Fruit fly (Drosophila melanogaster) whole organism, embryonic: ENCODE data around the gene Mrp5.
A peak's percentile ranks its signal among the peaks of the same experiment; 100 is the strongest.

ENCODE experiments used
- B-H2 ChIP-seq: fragments of 200-800 bp; sonication (Bioruptor generic); optimal IDR thresholded peaks from 2 replicates; lab custom pipeline; 2018; ENCODE audit warnings: missing biosample characterization, mild to moderate bottlenecking, missing genetic modification characterization
- Bteb2 ChIP-seq: fragments of 200-800 bp; sonication (Bioruptor generic); optimal IDR thresholded peaks from 2 replicates; lab custom pipeline; 2016; ENCODE audit warnings: missing biosample characterization, missing genetic modification characterization
- CG10321 ChIP-seq: fragments of 200-800 bp; sonication (Bioruptor generic); IDR thresholded peaks from 2 replicates; pipeline ENCODE4 v1.3.6; 2022; ENCODE audit warnings: missing biosample characterization, missing genetic modification characterization
- CG11696 ChIP-seq: fragments of 200-800 bp; sonication (Bioruptor generic); IDR thresholded peaks from 2 replicates; pipeline ENCODE4 v1.3.6; 2022; ENCODE audit warnings: missing biosample characterization, missing genetic modification characterization
- CG12155 ChIP-seq: fragments of 200-800 bp; sonication (Bioruptor generic); optimal IDR thresholded peaks from 3 replicates; lab custom pipeline; 2016; ENCODE audit warnings: missing biosample characterization, missing genetic modification characterization
- CG12391 ChIP-seq: fragments of 200-800 bp; sonication (Bioruptor generic); optimal IDR thresholded peaks from 3 replicates; lab custom pipeline; 2018; ENCODE audit warnings: missing biosample characterization, mild to moderate bottlenecking, missing genetic modification characterization, moderate library complexity
- CG1529 ChIP-seq: fragments of 200-800 bp; sonication (Bioruptor generic); optimal IDR thresholded peaks from 3 replicates; lab custom pipeline; 2018; ENCODE audit warnings: missing biosample characterization, missing genetic modification characterization
- CG2120 ChIP-seq: fragments of 200-800 bp; sonication (Bioruptor generic); optimal IDR thresholded peaks from 3 replicates; lab custom pipeline; 2016; ENCODE audit warnings: missing biosample characterization, missing genetic modification characterization
- CG3995 ChIP-seq: fragments of 200-800 bp; sonication (Bioruptor generic); optimal IDR thresholded peaks from 3 replicates; lab custom pipeline; 2016; ENCODE audit warnings: missing biosample characterization, missing genetic modification characterization
- CG4404 ChIP-seq: fragments of 200-800 bp; sonication (Bioruptor generic); IDR thresholded peaks from 2 replicates; pipeline ENCODE4 v1.3.6; 2022; ENCODE audit warnings: missing biosample characterization, missing genetic modification characterization
- CG4424 ChIP-seq: fragments of 200-800 bp; sonication (Bioruptor generic); optimal IDR thresholded peaks from 3 replicates; lab custom pipeline; 2016; ENCODE audit warnings: missing biosample characterization, missing genetic modification characterization
- CG6175 ChIP-seq: fragments of 200-800 bp; sonication (Bioruptor generic); IDR thresholded peaks from 3 replicates; pipeline ENCODE4 v1.3.6; 2022; ENCODE audit warnings: missing biosample characterization, missing genetic modification characterization
- CG6689 ChIP-seq: fragments of 200-800 bp; sonication (Bioruptor generic); IDR thresholded peaks from 2 replicates; pipeline ENCODE4 v1.3.6; 2022; ENCODE audit warnings: missing biosample characterization, missing genetic modification characterization
- CG6813 ChIP-seq: fragments of 200-800 bp; sonication (Bioruptor generic); optimal IDR thresholded peaks from 2 replicates; lab custom pipeline; 2017; ENCODE audit warnings: missing biosample characterization, missing genetic modification characterization, mild to moderate bottlenecking, moderate library complexity, missing genetic modification reagents
- CG7271 ChIP-seq: fragments of 200-800 bp; sonication (Bioruptor generic); optimal IDR thresholded peaks from 2 replicates; lab custom pipeline; 2018; ENCODE audit warnings: missing biosample characterization, mild to moderate bottlenecking, missing genetic modification characterization, moderate library complexity
- CG7928 ChIP-seq: fragments of 200-800 bp; sonication (Bioruptor generic); optimal IDR thresholded peaks from 2 replicates; lab custom pipeline; 2017; ENCODE audit warnings: missing biosample characterization, mild to moderate bottlenecking, missing genetic modification characterization
- CG8089 ChIP-seq: fragments of 200-800 bp; sonication (Bioruptor generic); optimal IDR thresholded peaks from 3 replicates; lab custom pipeline; 2016; ENCODE audit warnings: missing biosample characterization, missing genetic modification characterization
- CG8359 ChIP-seq: fragments of 200-800 bp; sonication (Bioruptor generic); optimal IDR thresholded peaks from 2 replicates; lab custom pipeline; 2017; ENCODE audit warnings: missing biosample characterization, mild to moderate bottlenecking, missing genetic modification characterization, borderline replicate concordance
- Chrac-16 ChIP-seq: fragments of 200-800 bp; sonication (Bioruptor generic); optimal IDR thresholded peaks from 3 replicates; lab custom pipeline; 2016; ENCODE audit warnings: missing biosample characterization, missing genetic modification characterization
- Dp ChIP-seq: fragments of 200-800 bp; sonication (Bioruptor generic); optimal IDR thresholded peaks from 2 replicates; lab custom pipeline; 2018; ENCODE audit warnings: missing biosample characterization, mild to moderate bottlenecking, missing genetic modification characterization, moderate library complexity
- ERR ChIP-seq: fragments of 200-800 bp; sonication (Bioruptor generic); optimal IDR thresholded peaks from 2 replicates; lab custom pipeline; 2016; ENCODE audit warnings: missing biosample characterization, missing genetic modification characterization
- Fer1 ChIP-seq: fragments of 200-800 bp; sonication (Bioruptor generic); optimal IDR thresholded peaks from 2 replicates; lab custom pipeline; 2017; ENCODE audit warnings: missing biosample characterization, mild to moderate bottlenecking, missing genetic modification characterization
- HLHmδ ChIP-seq: fragments of 200-800 bp; sonication (Bioruptor generic); optimal IDR thresholded peaks from 2 replicates; lab custom pipeline; 2018; ENCODE audit warnings: missing biosample characterization, mild to moderate bottlenecking, missing genetic modification characterization, moderate library complexity
- Hey ChIP-seq: fragments of 200-800 bp; sonication (Bioruptor generic); optimal IDR thresholded peaks from 3 replicates; lab custom pipeline; 2018; ENCODE audit warnings: missing biosample characterization, mild to moderate bottlenecking, missing genetic modification characterization
- Hr39 ChIP-seq: fragments of >200 bp; optimal IDR thresholded peaks from 2 replicates; lab custom pipeline; 2017
- Hr51 ChIP-seq, 2 experiments: fragments of 200-800 bp; sonication (Bioruptor generic); optimal IDR thresholded peaks; 2 replicates in 1 of 2; 3 replicates in 1 of 2; lab custom pipeline; 2016 to 2018; ENCODE audit warnings: missing biosample characterization in 2 of 2, missing genetic modification characterization in 2 of 2, mild to moderate bottlenecking in 1 of 2, moderate library complexity in 1 of 2
- Kr ChIP-seq: fragments of 200-800 bp; sonication (Bioruptor generic); optimal IDR thresholded peaks from 2 replicates; lab custom pipeline; 2017; ENCODE audit warnings: missing biosample characterization, mild to moderate bottlenecking, missing genetic modification characterization
- Mad ChIP-seq: fragments of 200-800 bp; sonication (Bioruptor generic); optimal IDR thresholded peaks from 2 replicates; lab custom pipeline; 2016; ENCODE audit warnings: missing biosample characterization, missing genetic modification characterization
- Oaz ChIP-seq: fragments of 200-800 bp; sonication (Bioruptor generic); IDR thresholded peaks from 2 replicates; pipeline ENCODE4 v1.3.6; 2022; ENCODE audit warnings: missing biosample characterization, missing genetic modification characterization
- Oli ChIP-seq: fragments of 200-800 bp; sonication (Bioruptor generic); optimal IDR thresholded peaks from 2 replicates; lab custom pipeline; 2018; ENCODE audit warnings: missing biosample characterization, mild to moderate bottlenecking, missing genetic modification characterization, moderate library complexity
- Optix ChIP-seq: fragments of 200-800 bp; sonication (Bioruptor generic); IDR thresholded peaks from 3 replicates; pipeline ENCODE4 v1.3.6; 2022; ENCODE audit warnings: missing biosample characterization, missing genetic modification characterization
- Ssrp ChIP-seq: fragments of 200-800 bp; sonication (Bioruptor generic); optimal IDR thresholded peaks from 2 replicates; lab custom pipeline; 2018; ENCODE audit warnings: missing biosample characterization, mild to moderate bottlenecking, missing genetic modification characterization, moderate library complexity
- Stat92E ChIP-seq, 3 experiments: fragments of >200 bp in 2 of 3; fragments of 200-800 bp in 1 of 3; sonication (Bioruptor generic) in 1 of 3; optimal IDR thresholded peaks; 2 replicates each; lab custom pipeline; 2017 to 2019; ENCODE audit warnings: missing biosample characterization in 3 of 3, missing genetic modification characterization in 3 of 3, mild to moderate bottlenecking in 1 of 3, moderate library complexity in 1 of 3
- cad ChIP-seq: fragments of >200 bp; optimal IDR thresholded peaks from 2 replicates; lab custom pipeline; 2017; ENCODE audit warnings: missing biosample characterization, missing genetic modification characterization
- dimm ChIP-seq: fragments of 200-800 bp; sonication (Bioruptor generic); IDR thresholded peaks from 2 replicates; pipeline ENCODE4 v1.3.6; 2022; ENCODE audit warnings: missing biosample characterization, missing genetic modification characterization
- gcm2 ChIP-seq: fragments of 200-800 bp; sonication (Bioruptor generic); optimal IDR thresholded peaks from 2 replicates; lab custom pipeline; 2016; ENCODE audit warnings: missing biosample characterization, missing genetic modification characterization
- gt ChIP-seq: fragments of 200-800 bp; sonication (Bioruptor generic); IDR thresholded peaks from 2 replicates; pipeline ENCODE4 v1.3.6; 2022; ENCODE audit warnings: missing biosample characterization, missing genetic modification characterization
- hb ChIP-seq: fragments of 200-800 bp; sonication (Bioruptor generic); IDR thresholded peaks from 3 replicates; pipeline ENCODE4 v1.3.6; 2022; ENCODE audit warnings: missing biosample characterization, missing genetic modification characterization; ENCODE audit not compliant: partially characterized antibody
- hbn ChIP-seq: fragments of 200-800 bp; sonication (Bioruptor generic); IDR thresholded peaks from 2 replicates; pipeline ENCODE4 v1.3.6; 2022; ENCODE audit warnings: missing biosample characterization, missing genetic modification characterization; ENCODE audit not compliant: partially characterized antibody
- lab ChIP-seq: fragments of 200-800 bp; sonication (Bioruptor generic); optimal IDR thresholded peaks from 3 replicates; lab custom pipeline; 2017; ENCODE audit warnings: missing biosample characterization, missing genetic modification characterization, mild to moderate bottlenecking, moderate library complexity, missing genetic modification reagents
- mld ChIP-seq: fragments of 200-800 bp; sonication (Bioruptor generic); IDR thresholded peaks from 3 replicates; pipeline ENCODE4 v1.3.6; 2022; ENCODE audit warnings: missing biosample characterization, missing genetic modification characterization; ENCODE audit not compliant: partially characterized antibody
- nau ChIP-seq: fragments of 200-800 bp; sonication (Bioruptor generic); optimal IDR thresholded peaks from 3 replicates; lab custom pipeline; 2017; ENCODE audit warnings: missing biosample characterization, mild to moderate bottlenecking, missing genetic modification characterization, missing genetic modification reagents
- pb ChIP-seq: fragments of 200-800 bp; sonication (Bioruptor generic); optimal IDR thresholded peaks from 3 replicates; lab custom pipeline; 2016; ENCODE audit warnings: missing biosample characterization, missing genetic modification characterization
- peb ChIP-seq: fragments of 200-800 bp; sonication (Bioruptor generic); IDR thresholded peaks from 2 replicates; pipeline ENCODE4 v1.3.6; 2022; ENCODE audit warnings: missing biosample characterization, missing genetic modification characterization
- pfk ChIP-seq: fragments of 200-800 bp; sonication (Bioruptor generic); optimal IDR thresholded peaks from 2 replicates; lab custom pipeline; 2018; ENCODE audit warnings: missing biosample characterization, mild to moderate bottlenecking, missing genetic modification characterization, moderate library complexity
- so ChIP-seq: fragments of 200-800 bp; sonication (Bioruptor generic); IDR thresholded peaks from 3 replicates; pipeline ENCODE4 v1.3.6; 2022; ENCODE audit warnings: missing biosample characterization, missing genetic modification characterization
- ssp ChIP-seq: fragments of 200-800 bp; sonication (Bioruptor generic); IDR thresholded peaks from 2 replicates; pipeline ENCODE4 v1.3.6; 2022; ENCODE audit warnings: missing biosample characterization, missing genetic modification characterization
- stc ChIP-seq: fragments of 200-800 bp; sonication (Bioruptor generic); IDR thresholded peaks from 2 replicates; pipeline ENCODE4 v1.3.6; 2022; ENCODE audit warnings: missing biosample characterization, missing genetic modification characterization
- trh ChIP-seq: fragments of 200-800 bp; sonication (Bioruptor generic); optimal IDR thresholded peaks from 2 replicates; lab custom pipeline; 2016; ENCODE audit warnings: missing biosample characterization, missing genetic modification characterization
- twi ChIP-seq: fragments of 200-800 bp; optimal IDR thresholded peaks from 2 replicates; lab custom pipeline; 2019; ENCODE audit warnings: missing biosample characterization, mild to moderate bottlenecking, missing genetic modification characterization, moderate library complexity
- zfh1 ChIP-seq: fragments of 200-800 bp; sonication (Bioruptor generic); IDR thresholded peaks from 3 replicates; pipeline ENCODE4 v1.3.6; 2022; ENCODE audit warnings: missing biosample characterization, missing genetic modification characterization

Gene Mrp5

DNA sequence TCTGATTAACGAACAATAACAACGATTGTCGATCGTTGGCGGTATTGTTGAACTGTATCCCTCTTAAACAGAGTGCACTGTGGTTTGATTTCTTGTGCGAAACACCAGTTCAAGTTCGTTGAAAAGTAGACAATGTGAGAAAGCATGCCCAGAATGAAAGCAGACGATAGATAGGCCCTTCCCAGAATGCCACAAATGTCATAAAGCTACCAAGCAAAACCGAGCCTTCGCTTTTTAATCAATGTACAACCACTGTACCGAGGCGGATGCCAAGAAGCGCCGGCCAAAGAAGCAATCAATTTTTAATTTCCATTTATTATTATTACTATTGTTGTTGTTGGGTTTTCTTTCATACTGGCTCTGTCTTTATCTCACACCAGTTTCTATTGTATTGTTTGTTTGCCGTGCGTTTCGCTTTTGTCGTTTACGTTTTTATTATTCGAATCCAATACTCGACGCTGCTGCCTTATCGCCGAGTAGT is 33.4 kb upstream of the Mrp5 start (continued):
- TF ChIP-seq B-H2 = no peak
- TF ChIP-seq CG8089 (GFP tag; lab: Kevin White, UChicago) = peak; percentile 81
- no peak for TF ChIP-seq Hr39 (lab: Kevin White, UChicago)
- TF ChIP-seq gt (GFP tag; lab: Robert Waterston, UW) = no peak; the same call in 1 of the 2 replicates
- peak; percentile 78 for TF ChIP-seq Optix
- peak; percentile 75 for TF ChIP-seq nau (GFP tag; lab: Kevin White, UChicago)
- TF ChIP-seq hbn = no peak
- TF ChIP-seq dimm (GFP tag; lab: Robert Waterston, UW) = 0 out of 2 replicates have a peak, but pooled peaks have one; percentile 46
- TF ChIP-seq Oaz = peak; percentile 69
- peak; percentile 90 for TF ChIP-seq lab (GFP tag; lab: Kevin White, UChicago)
- peak; percentile 77 for TF ChIP-seq so
- TF ChIP-seq Dp = no peak
- TF ChIP-seq Mad (GFP tag; lab: Kevin White, UChicago) = peak; percentile 80
- TF ChIP-seq ERR = peak; percentile 14
- TF ChIP-seq Oli (tag; lab: Kevin White, UChicago) = peak; percentile 88
- no peak for TF ChIP-seq Stat92E (GFP tag; optimal IDR thresholded peaks at IDR 0.05; lab: Kevin White, UChicago)
- TF ChIP-seq CG6175 (GFP tag; lab: Robert Waterston, UW) = peak; percentile 57; the same call in 1 of the 3 replicates
- TF ChIP-seq CG4424 (GFP tag; lab: Kevin White, UChicago) = peak; percentile 82
- TF ChIP-seq CG8359 (GFP tag; lab: Kevin White, UChicago) = peak; percentile 56
- TF ChIP-seq pb (GFP tag; lab: Kevin White, UChicago) = peak; percentile 70
- TF ChIP-seq CG6813 (GFP tag; lab: Kevin White, UChicago) = peak; percentile 83
- TF ChIP-seq trh (GFP tag; lab: Kevin White, UChicago) = no peak
- TF ChIP-seq Ssrp = peak; percentile 64
- TF ChIP-seq pfk (GFP tag; lab: Kevin White, UChicago) = no peak
- TF ChIP-seq CG12155 (GFP tag; lab: Kevin White, UChicago) = peak; percentile 82
- TF ChIP-seq Kr (GFP tag; lab: Kevin White, UChicago) = no peak
- TF ChIP-seq peb (GFP tag; lab: Robert Waterston, UW) = peak; percentile 67
- TF ChIP-seq twi (tag; lab: Kevin White, UChicago) = no peak
- TF ChIP-seq mld = no peak
- peak; percentile 76 for TF ChIP-seq Fer1 (GFP tag; lab: Kevin White, UChicago)
- TF ChIP-seq Bteb2 = peak; percentile 76
- peak; percentile 79 for TF ChIP-seq Chrac-16 (GFP tag; lab: Kevin White, UChicago)
- TF ChIP-seq gcm2 (GFP tag; lab: Kevin White, UChicago) = peak; percentile 56
- TF ChIP-seq CG7271 (tag; lab: Kevin White, UChicago) = no peak
- no peak for TF ChIP-seq HLHmδ (GFP tag; lab: Kevin White, UChicago)
- TF ChIP-seq cad = no peak
- TF ChIP-seq ssp (GFP tag; lab: Robert Waterston, UW) = peak; percentile 49
- TF ChIP-seq hb (GFP tag; lab: Robert Waterston, UW) = no peak
- peak; percentile 55; the same call in 1 of the 2 replicates for TF ChIP-seq CG10321
- peak; percentile 80 for TF ChIP-seq CG12391 (tag; lab: Kevin White, UChicago)
- TF ChIP-seq Hey (tag; lab: Kevin White, UChicago) = peak; percentile 17
- peak; percentile 70 to 87 for TF ChIP-seq Hr51 (GFP tag; optimal IDR thresholded peaks at IDR 0.05; lab: Kevin White, UChicago)
- TF ChIP-seq stc (GFP tag; lab: Robert Waterston, UW) = peak; percentile 86
- TF ChIP-seq CG11696 (GFP tag; lab: Robert Waterston, UW) = peak; percentile 73
- TF ChIP-seq zfh1 (GFP tag; lab: Robert Waterston, UW) = peak; percentile 87
- peak; percentile 87 for TF ChIP-seq CG6689 (GFP tag; lab: Robert Waterston, UW)
- peak; percentile 75 for TF ChIP-seq CG1529 (GFP tag; lab: Kevin White, UChicago)
- TF ChIP-seq CG3995 = peak; percentile 29
- peak; percentile 59 for TF ChIP-seq CG4404 (GFP tag; lab: Robert Waterston, UW)
- TF ChIP-seq CG2120 (GFP tag; lab: Kevin White, UChicago) = peak; percentile 91
- TF ChIP-seq CG7928 = no peak
